Fruit fly (Drosophila melanogaster) whole organism, prepupa: Measurements from ENCODE around the gene Rbp1-like.

Experiments
- Blimp-1 ChIP-seq: fragments of 200-800 bp; sonication (Bioruptor generic); optimal IDR thresholded peaks from 3 replicates; lab custom pipeline; 2017; ENCODE audit warnings: missing biosample characterization, missing genetic modification characterization, mild to moderate bottlenecking, moderate library complexity, missing genetic modification reagents
- CG11762 ChIP-seq: fragments of 200-800 bp; sonication (Bioruptor generic); optimal IDR thresholded peaks from 3 replicates; lab custom pipeline; 2016; ENCODE audit warnings: missing biosample characterization, missing genetic modification characterization; ENCODE audit not compliant: insufficient read depth
- CG15336 ChIP-seq: fragments of 200-800 bp; sonication (Bioruptor generic); IDR thresholded peaks from 2 replicates; pipeline ENCODE4 v1.3.6; 2022; ENCODE audit warnings: missing biosample characterization, missing genetic modification characterization
- CG1621 ChIP-seq: fragments of 200-800 bp; sonication (Bioruptor generic); optimal IDR thresholded peaks from 3 replicates; lab custom pipeline; 2018; ENCODE audit warnings: missing biosample characterization, mild to moderate bottlenecking, missing genetic modification characterization
- CG16779 ChIP-seq: fragments of 200-800 bp; sonication (Bioruptor generic); optimal IDR thresholded peaks from 3 replicates; lab custom pipeline; 2017; ENCODE audit warnings: missing biosample characterization, mild to moderate bottlenecking, missing genetic modification characterization
- CG3032 ChIP-seq: fragments of 200-800 bp; optimal IDR thresholded peaks from 2 replicates; lab custom pipeline; 2019; ENCODE audit warnings: missing biosample characterization, mild to moderate bottlenecking, missing genetic modification characterization, moderate library complexity
- CG31627 ChIP-seq: fragments of 200-800 bp; sonication (Bioruptor generic); optimal IDR thresholded peaks from 3 replicates; lab custom pipeline; 2016; ENCODE audit warnings: missing biosample characterization, missing genetic modification characterization
- CG32006 ChIP-seq: fragments of 200-800 bp; sonication (Bioruptor generic); optimal IDR thresholded peaks from 3 replicates; lab custom pipeline; 2017; ENCODE audit warnings: missing biosample characterization, mild to moderate bottlenecking, missing genetic modification characterization
- CG34406 ChIP-seq: fragments of 200-800 bp; sonication (Bioruptor generic); optimal IDR thresholded peaks from 3 replicates; lab custom pipeline; 2016; ENCODE audit warnings: missing biosample characterization, missing genetic modification characterization
- CG3919 ChIP-seq: fragments of 200-800 bp; sonication (Bioruptor generic); optimal IDR thresholded peaks from 3 replicates; lab custom pipeline; 2016; ENCODE audit warnings: missing biosample characterization, missing genetic modification characterization
- CG6163 ChIP-seq: fragments of 200-800 bp; sonication (Bioruptor generic); IDR thresholded peaks from 3 replicates; pipeline ENCODE4 v1.3.6; 2022; ENCODE audit warnings: missing biosample characterization, missing genetic modification characterization
- CG6276 ChIP-seq: fragments of 200-800 bp; sonication (Bioruptor generic); optimal IDR thresholded peaks from 2 replicates; lab custom pipeline; 2017; ENCODE audit warnings: missing biosample characterization, mild to moderate bottlenecking, missing genetic modification characterization
- CG6792 ChIP-seq: fragments of 200-800 bp; sonication (Bioruptor generic); optimal IDR thresholded peaks from 3 replicates; lab custom pipeline; 2016; ENCODE audit warnings: missing biosample characterization, missing genetic modification characterization
- CG6808 ChIP-seq: fragments of 200-800 bp; sonication (Bioruptor generic); optimal IDR thresholded peaks from 3 replicates; lab custom pipeline; 2017; ENCODE audit warnings: missing biosample characterization, missing genetic modification characterization, mild to moderate bottlenecking, moderate library complexity, missing genetic modification reagents
- CG6854 ChIP-seq: fragments of 200-800 bp; sonication (Bioruptor generic); optimal IDR thresholded peaks from 2 replicates; lab custom pipeline; 2017; ENCODE audit warnings: missing biosample characterization, mild to moderate bottlenecking, missing genetic modification characterization
- CG8119 ChIP-seq: fragments of 200-800 bp; sonication (Bioruptor generic); IDR thresholded peaks from 3 replicates; pipeline ENCODE4 v1.3.6; 2022; ENCODE audit warnings: missing biosample characterization, missing genetic modification characterization
- CG8632 ChIP-seq: fragments of 200-800 bp; sonication (Bioruptor generic); optimal IDR thresholded peaks from 3 replicates; lab custom pipeline; 2016; ENCODE audit warnings: missing biosample characterization, missing genetic modification characterization
- CG9139 ChIP-seq: fragments of 200-800 bp; sonication (Bioruptor generic); optimal IDR thresholded peaks from 3 replicates; lab custom pipeline; 2017; ENCODE audit warnings: missing biosample characterization, mild to moderate bottlenecking, missing genetic modification characterization
- Eip75B ChIP-seq: fragments of 200-800 bp; sonication (Bioruptor generic); optimal IDR thresholded peaks from 3 replicates; lab custom pipeline; 2016; ENCODE audit warnings: missing biosample characterization, missing genetic modification characterization
- Eip78C ChIP-seq: fragments of 200-800 bp; sonication (Bioruptor generic); peaks from one replicate; lab custom pipeline; 2016; ENCODE audit warnings: missing biosample characterization, missing genetic modification characterization
- Eip93F ChIP-seq: fragments of 200-800 bp; sonication (Bioruptor generic); optimal IDR thresholded peaks from 2 replicates; lab custom pipeline; 2016; ENCODE audit warnings: missing biosample characterization, mild to moderate bottlenecking, missing genetic modification characterization
- Ets21C ChIP-seq: fragments of 200-800 bp; sonication (Bioruptor generic); optimal IDR thresholded peaks from 3 replicates; lab custom pipeline; 2016; ENCODE audit warnings: missing biosample characterization, missing genetic modification characterization
- Ets96B ChIP-seq: fragments of 200-800 bp; optimal IDR thresholded peaks from 2 replicates; lab custom pipeline; 2019; ENCODE audit warnings: missing biosample characterization, mild to moderate bottlenecking, missing genetic modification characterization, moderate library complexity
- Gug ChIP-seq: fragments of 200-800 bp; sonication (Bioruptor generic); IDR thresholded peaks from 2 replicates; pipeline ENCODE4 v1.3.6; 2022; ENCODE audit warnings: missing biosample characterization, missing genetic modification characterization
- Hr38 ChIP-seq: sonication (Bioruptor generic); optimal IDR thresholded peaks from 2 replicates; lab custom pipeline; 2016; ENCODE audit warnings: missing biosample characterization, missing genetic modification characterization
- Hr39 ChIP-seq: fragments of 200-800 bp; sonication (Bioruptor generic); optimal IDR thresholded peaks from 2 replicates; lab custom pipeline; 2016; ENCODE audit warnings: missing biosample characterization, missing genetic modification characterization
- Hr4 ChIP-seq: fragments of 200-800 bp; sonication (Bioruptor generic); optimal IDR thresholded peaks from 3 replicates; lab custom pipeline; 2016; ENCODE audit warnings: missing biosample characterization, missing genetic modification characterization
- Lpt ChIP-seq: fragments of 200-800 bp; sonication (Bioruptor generic); optimal IDR thresholded peaks from 3 replicates; lab custom pipeline; 2016; ENCODE audit warnings: missing biosample characterization, missing genetic modification characterization
- Met ChIP-seq: fragments of 200-800 bp; sonication (Bioruptor generic); optimal IDR thresholded peaks from 3 replicates; lab custom pipeline; 2016; ENCODE audit warnings: missing biosample characterization, missing genetic modification characterization
- OdsH ChIP-seq: fragments of 200-800 bp; sonication (Bioruptor generic); optimal IDR thresholded peaks from 3 replicates; lab custom pipeline; 2016; ENCODE audit warnings: missing biosample characterization, missing genetic modification characterization
- Smox ChIP-seq: fragments of 200-800 bp; sonication (Bioruptor generic); optimal IDR thresholded peaks from 3 replicates; lab custom pipeline; 2016; ENCODE audit warnings: missing biosample characterization, missing genetic modification characterization
- Sox102F ChIP-seq: fragments of 200-800 bp; sonication (Bioruptor generic); optimal IDR thresholded peaks from 2 replicates; lab custom pipeline; 2016; ENCODE audit warnings: missing biosample characterization, mild to moderate bottlenecking, missing genetic modification characterization
- Sox14 ChIP-seq: fragments of 200-800 bp; sonication (Bioruptor generic); optimal IDR thresholded peaks from 3 replicates; lab custom pipeline; 2016; ENCODE audit warnings: missing biosample characterization, missing genetic modification characterization
- Sox15 ChIP-seq: fragments of 200-800 bp; sonication (Bioruptor generic); optimal IDR thresholded peaks from 3 replicates; lab custom pipeline; 2016; ENCODE audit warnings: missing biosample characterization, missing genetic modification characterization
- achi ChIP-seq: fragments of 200-800 bp; sonication (Bioruptor generic); optimal IDR thresholded peaks from 3 replicates; lab custom pipeline; 2016; ENCODE audit warnings: missing biosample characterization, missing genetic modification characterization
- acj6 ChIP-seq: fragments of 200-800 bp; sonication (Bioruptor generic); optimal IDR thresholded peaks from 3 replicates; lab custom pipeline; 2016; ENCODE audit warnings: missing biosample characterization, missing genetic modification characterization
- dac ChIP-seq: fragments of 200-800 bp; sonication (Bioruptor generic); optimal IDR thresholded peaks from 2 replicates; lab custom pipeline; 2017; ENCODE audit warnings: missing biosample characterization, mild to moderate bottlenecking, missing genetic modification characterization
- dsx ChIP-seq: fragments of 200-800 bp; optimal IDR thresholded peaks from 3 replicates; lab custom pipeline; 2019; ENCODE audit warnings: missing biosample characterization, mild to moderate bottlenecking, missing genetic modification characterization, moderate library complexity; ENCODE audit not compliant: poor library complexity, severe bottlenecking
- eg ChIP-seq: fragments of 200-800 bp; sonication (Bioruptor generic); IDR thresholded peaks from 3 replicates; pipeline ENCODE4 v1.3.6; 2022; ENCODE audit warnings: missing biosample characterization, missing genetic modification characterization
- esn ChIP-seq: fragments of 200-800 bp; sonication (Bioruptor generic); optimal IDR thresholded peaks from 2 replicates; lab custom pipeline; 2016; ENCODE audit warnings: missing biosample characterization, mild to moderate bottlenecking, missing genetic modification characterization, moderate library complexity
- fd59A ChIP-seq: fragments of 200-800 bp; sonication (Bioruptor generic); optimal IDR thresholded peaks from 2 replicates; lab custom pipeline; 2017; ENCODE audit warnings: missing biosample characterization, mild to moderate bottlenecking, missing genetic modification characterization, missing genetic modification reagents
- fkh ChIP-seq: fragments of 200-800 bp; sonication (Bioruptor generic); optimal IDR thresholded peaks from 3 replicates; lab custom pipeline; 2017; ENCODE audit warnings: missing biosample characterization, mild to moderate bottlenecking, missing genetic modification characterization, moderate library complexity
- lz ChIP-seq: fragments of 200-800 bp; sonication (Bioruptor generic); optimal IDR thresholded peaks from 3 replicates; lab custom pipeline; 2016; ENCODE audit warnings: missing biosample characterization, missing genetic modification characterization
- net ChIP-seq: fragments of 200-800 bp; sonication (Bioruptor generic); optimal IDR thresholded peaks from 3 replicates; lab custom pipeline; 2016; ENCODE audit warnings: missing biosample characterization, missing genetic modification characterization
- pdm3 ChIP-seq: fragments of 200-800 bp; sonication (Bioruptor generic); optimal IDR thresholded peaks from 3 replicates; lab custom pipeline; 2016; ENCODE audit warnings: missing biosample characterization, missing genetic modification characterization
- ss ChIP-seq, 2 experiments: fragments of 200-800 bp; sonication (Bioruptor generic); optimal IDR thresholded peaks; 2 replicates in 1 of 2; 3 replicates in 1 of 2; lab custom pipeline; 2017 to 2018; ENCODE audit warnings: mild to moderate bottlenecking in 2 of 2, missing biosample characterization in 2 of 2, missing genetic modification characterization in 2 of 2, moderate library complexity in 1 of 2
- vri ChIP-seq: fragments of 200-800 bp; sonication (Bioruptor generic); optimal IDR thresholded peaks from 3 replicates; lab custom pipeline; 2016; ENCODE audit warnings: missing biosample characterization, mild to moderate bottlenecking, missing genetic modification characterization

Rbp1-like gene

DNA sequence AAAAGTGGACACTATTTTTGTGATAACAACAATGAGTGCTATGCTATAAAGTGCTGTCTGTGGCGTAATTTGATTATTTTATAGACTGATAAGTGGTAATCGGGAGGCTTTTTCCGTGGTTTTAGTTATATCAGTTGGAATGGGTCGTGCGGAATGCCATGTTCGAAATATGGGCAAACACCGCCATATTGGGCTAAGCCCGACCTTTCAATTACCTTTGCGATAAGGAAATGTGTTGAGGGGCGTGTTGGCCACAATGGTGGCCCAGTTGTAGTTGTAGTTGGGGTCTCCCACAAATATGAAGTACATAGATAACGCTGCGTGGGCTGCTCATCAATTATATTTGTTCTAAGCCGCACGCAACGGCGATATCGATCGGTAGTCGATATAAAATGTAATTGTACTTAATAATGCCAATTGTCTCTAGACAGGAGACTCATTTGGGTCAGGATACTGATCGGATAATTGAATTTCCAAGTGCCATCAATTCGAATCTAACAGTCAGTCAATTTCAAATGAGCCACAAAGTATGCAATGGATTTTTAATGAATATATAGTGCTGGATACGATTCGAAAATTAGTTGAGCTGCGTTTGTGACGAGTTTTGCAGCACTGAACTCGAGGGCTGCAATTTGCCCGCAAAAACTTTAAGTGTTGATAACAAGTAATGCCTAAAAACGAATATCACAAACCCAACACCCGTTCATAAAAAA lies 50.1 kb downstream of the Rbp1-like start (continued):
- TF ChIP-seq CG11762 (GFP tag; lab: Kevin White, UChicago) (no peak), Smox (GFP tag; lab: Kevin White, UChicago) (peak; percentile 2), CG6808 (GFP tag; lab: Kevin White, UChicago) (no peak), Lpt (GFP tag; lab: Kevin White, UChicago) (no peak)
- TF ChIP-seq, all 60 proteins: peak for 12

DNA sequence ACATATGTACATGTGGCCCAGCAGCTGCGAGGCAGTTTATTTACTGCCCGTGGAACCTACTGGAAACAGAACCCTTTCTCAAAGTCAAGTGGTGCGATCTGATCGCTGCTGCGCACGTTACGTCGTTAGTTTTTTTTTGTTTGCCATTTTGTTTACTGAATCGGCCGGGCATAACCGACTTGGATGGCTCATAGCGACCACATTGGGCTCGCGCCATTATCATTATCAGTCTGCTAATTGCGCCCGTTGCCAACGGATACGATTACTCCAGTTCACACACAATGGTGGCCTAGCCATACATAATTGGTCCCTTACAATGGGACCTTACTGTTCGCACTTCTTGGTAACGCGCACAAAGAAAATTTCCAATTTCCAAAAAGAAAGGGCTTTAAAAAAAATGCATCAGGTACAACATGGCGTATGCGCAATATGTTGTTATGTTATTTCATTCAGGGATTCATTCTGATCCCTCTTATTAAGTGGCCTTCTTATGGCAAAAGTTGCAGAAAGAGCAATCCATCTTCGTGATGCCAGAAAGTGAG lies 51.9 kb downstream of the Rbp1-like start:
- TF ChIP-seq CG32006 (GFP tag; lab: Kevin White, UChicago) (peak; percentile 82), dsx (GFP tag; lab: Kevin White, UChicago) (peak; percentile 26), Smox (GFP tag; lab: Kevin White, UChicago) (peak; percentile 17), Blimp-1 (GFP tag; lab: Kevin White, UChicago) (no peak), CG3032 (tag; lab: Kevin White, UChicago) (peak; percentile 13), ss (GFP tag; optimal IDR thresholded peaks at IDR 0.05; lab: Kevin White, UChicago) (peak; percentile 23 to 35), CG16779 (no peak), CG9139 (no peak), Sox102F (GFP tag; lab: Kevin White, UChicago) (peak; percentile 22), eg (GFP tag; lab: Robert Waterston, UW) (no peak), achi (GFP tag; lab: Kevin White, UChicago) (peak; percentile 51), CG6163 (GFP tag; lab: Robert Waterston, UW) (peak; percentile 29; the same call in 1 of the 3 replicates), acj6 (peak; percentile 40), CG3919 (peak; percentile 44), pdm3 (GFP tag; lab: Kevin White, UChicago) (peak; percentile 42), CG34406 (no peak), fkh (GFP tag; lab: Kevin White, UChicago) (peak; percentile 75), net (peak; percentile 35), CG1621 (tag; lab: Kevin White, UChicago) (no peak), Ets21C (GFP tag; lab: Kevin White, UChicago) (peak; percentile 13), OdsH (peak; percentile 37), lz (peak; percentile 42), CG6808 (GFP tag; lab: Kevin White, UChicago) (peak; percentile 31), Ets96B (peak; percentile 15), esn (GFP tag; lab: Kevin White, UChicago) (peak; percentile 49), CG6276 (GFP tag; lab: Kevin White, UChicago) (peak; percentile 36), CG11762 (GFP tag; lab: Kevin White, UChicago) (no peak), CG8119 (GFP tag; lab: Robert Waterston, UW) (no peak), vri (GFP tag; lab: Kevin White, UChicago) (no peak), Hr39 (GFP tag; lab: Kevin White, UChicago) (peak; percentile 29), dac (GFP tag; lab: Kevin White, UChicago) (peak; percentile 25), Eip75B (GFP tag; lab: Kevin White, UChicago) (peak; percentile 52), CG31627 (peak; percentile 46), Gug (0 out of 2 replicates have a peak, but pooled peaks have one; percentile 17), CG6792 (peak; percentile 28), Met (GFP tag; lab: Kevin White, UChicago) (peak; percentile 48), Hr4 (peak; percentile 17), Lpt (GFP tag; lab: Kevin White, UChicago) (no peak), Sox15 (GFP tag; lab: Kevin White, UChicago) (no peak), CG15336 (GFP tag; lab: Robert Waterston, UW) (no peak), Eip93F (GFP tag; lab: Kevin White, UChicago) (no peak), fd59A (GFP tag; lab: Kevin White, UChicago) (peak; percentile 23), CG6854 (GFP tag; lab: Kevin White, UChicago) (no peak), CG8632 (GFP tag; lab: Kevin White, UChicago) (peak; percentile 0), Sox14 (GFP tag; lab: Kevin White, UChicago) (peak; percentile 67), Eip78C (GFP tag; lab: Kevin White, UChicago) (peak; percentile 78), Hr38 (GFP tag; lab: Kevin White, UChicago) (no peak)
